Fruit fly (Drosophila melanogaster): ENCODE results near the gene CG15544.

Gene CG15544

dm6 chr3R:30817246-30817645 lies 10.4 kb upstream of the CG15544 start (continued):
- no peak for TF ChIP-seq jigr1 (GFP tag; IDR thresholded peaks at IDR 0.05)
- no peak for TF ChIP-seq CG9876 (GFP tag; optimal IDR thresholded peaks at IDR 0.05)
- TF ChIP-seq ken (GFP tag; IDR thresholded peaks at IDR 0.05), result peak; percentile 70; the same call in 2 of the 3 replicates
- TF ChIP-seq CG7745 (tag; optimal IDR thresholded peaks at IDR 0.05), result peak; percentile 56
- TF ChIP-seq CrebB (tag; optimal IDR thresholded peaks at IDR 0.05), result peak; percentile 70
- TF ChIP-seq NC2β (GFP tag; optimal IDR thresholded peaks at IDR 0.05), result peak; percentile 82
- TF ChIP-seq CG33557 (GFP tag; optimal IDR thresholded peaks at IDR 0.05), result peak; percentile 79
- peak; percentile 83 for TF ChIP-seq crol (GFP tag; IDR thresholded peaks at IDR 0.05)
- TF ChIP-seq CG10431 (GFP tag; optimal IDR thresholded peaks at IDR 0.05), result peak; percentile 69
- TF ChIP-seq HmgD (GFP tag; optimal IDR thresholded peaks at IDR 0.05), result peak; percentile 33
- TF ChIP-seq phol (tag; optimal IDR thresholded peaks at IDR 0.05), result peak; percentile 88
- peak; percentile 88 for TF ChIP-seq CG8388 (GFP tag; optimal IDR thresholded peaks at IDR 0.05)
- TF ChIP-seq Nf-YB (GFP tag; optimal IDR thresholded peaks at IDR 0.05), result peak; percentile 87
- peak; percentile 74 for TF ChIP-seq pho (GFP tag; optimal IDR thresholded peaks at IDR 0.05)
- peak; percentile 63 for TF ChIP-seq CG1024 (GFP tag; IDR thresholded peaks at IDR 0.05)
- TF ChIP-seq sens-2 (GFP tag; IDR thresholded peaks at IDR 0.05), result peak; percentile 86
- 0 out of 2 replicates have a peak, but pooled peaks have one; percentile 24 for TF ChIP-seq Nf-YA (GFP tag; IDR thresholded peaks at IDR 0.05)
- TF ChIP-seq CG9215 (GFP tag; IDR thresholded peaks at IDR 0.05), result peak; percentile 11; the same call in 1 of the 2 replicates
- TF ChIP-seq Mrtf (GFP tag; IDR thresholded peaks at IDR 0.05), result peak; percentile 58; the same call in 1 of the 3 replicates
- no peak for TF ChIP-seq HLH4C (GFP tag; IDR thresholded peaks at IDR 0.05; ENCODE audit: partially characterized antibody)
- peak; percentile 63; the same call in 2 of the 3 replicates for TF ChIP-seq C15 (GFP tag; IDR thresholded peaks at IDR 0.05)
- peak; percentile 62 for TF ChIP-seq CG32767 (GFP tag; IDR thresholded peaks at IDR 0.05)
- TF ChIP-seq sens (GFP tag), result peak; percentile 98
- peak; percentile 59 for TF ChIP-seq CG10147 (GFP tag; optimal IDR thresholded peaks at IDR 0.05)
- TF ChIP-seq PHDP (tag; optimal IDR thresholded peaks at IDR 0.05), result peak; percentile 91
- TF ChIP-seq CG8944 (GFP tag; optimal IDR thresholded peaks at IDR 0.05), result peak; percentile 14
- TF ChIP-seq zf30C (GFP tag; optimal IDR thresholded peaks at IDR 0.05), result peak; percentile 82
- peak; percentile 62 for TF ChIP-seq Antp (GFP tag; optimal IDR thresholded peaks at IDR 0.05)
- TF ChIP-seq Kr (GFP tag; optimal IDR thresholded peaks at IDR 0.05), result no peak
- peak; percentile 82 for TF ChIP-seq Awh (GFP tag; IDR thresholded peaks at IDR 0.05)
- TF ChIP-seq cad (GFP tag; optimal IDR thresholded peaks at IDR 0.05), result no peak
- TF ChIP-seq Adf1 (GFP tag; IDR thresholded peaks at IDR 0.05), result peak; percentile 38; the same call in 1 of the 2 replicates
- peak; percentile 55 for TF ChIP-seq crc (GFP tag; optimal IDR thresholded peaks at IDR 0.05)
- TF ChIP-seq CG43689 (GFP tag; IDR thresholded peaks at IDR 0.05), result peak; percentile 10; the same call in 1 of the 2 replicates
- TF ChIP-seq gce (GFP tag; IDR thresholded peaks at IDR 0.05), result peak; percentile 48; the same call in 1 of the 3 replicates
- TF ChIP-seq nerfin-1 (tag; optimal IDR thresholded peaks at IDR 0.05), result peak; percentile 83
- TF ChIP-seq CG15601 (tag; optimal IDR thresholded peaks at IDR 0.05), result peak; percentile 88
- peak; percentile 44 for TF ChIP-seq Deaf1 (tag; optimal IDR thresholded peaks at IDR 0.05)
- TF ChIP-seq zfh1 (GFP tag; IDR thresholded peaks at IDR 0.05), result peak; percentile 79
- peak; percentile 75 for TF ChIP-seq CG10654 (GFP tag; optimal IDR thresholded peaks at IDR 0.05)
- TF ChIP-seq CG17328 (GFP tag; IDR thresholded peaks at IDR 0.05), result peak; percentile 88
- TF ChIP-seq Nf-YC (tag; optimal IDR thresholded peaks at IDR 0.05), result peak; percentile 79
- TF ChIP-seq CG9437 (GFP tag; optimal IDR thresholded peaks at IDR 0.05), result peak; percentile 77
- no peak for TF ChIP-seq usp (GFP tag; optimal IDR thresholded peaks at IDR 0.05)
- peak; percentile 79 for TF ChIP-seq CG14014 (GFP tag; IDR thresholded peaks at IDR 0.05)
- TF ChIP-seq Camta (GFP tag; optimal IDR thresholded peaks at IDR 0.05), result peak; percentile 74
- TF ChIP-seq zfh2 (GFP tag; optimal IDR thresholded peaks at IDR 0.05), result peak; percentile 38
- TF ChIP-seq ranshi (GFP tag; IDR thresholded peaks at IDR 0.05), result peak; percentile 54; the same call in 1 of the 2 replicates
- peak; percentile 70 for TF ChIP-seq ssp (GFP tag; IDR thresholded peaks at IDR 0.05)
- peak; percentile 33 for TF ChIP-seq Usf (GFP tag; optimal IDR thresholded peaks at IDR 0.05)
- peak; percentile 80 for TF ChIP-seq CG10209 (GFP tag; optimal IDR thresholded peaks at IDR 0.05)
- peak; percentile 79 for TF ChIP-seq CG13624 (GFP tag; optimal IDR thresholded peaks at IDR 0.05)

Data from whole organism, embryonic.